Worm (Caenorhabditis elegans) whole organism, young adult: ENCODE results near the gene ZK1127.13.

ENCODE experiments used
- B0035.1 ChIP-seq: sonication (generic microtip); optimal IDR thresholded peaks from 2 replicates; lab custom pipeline; 2016; ENCODE audit warnings: missing genetic modification characterization, mild to moderate bottlenecking, missing compliant biosample characterization, missing genotype, missing genetic modification reagents
- C06A6.2 ChIP-seq: fragments of 200-800 bp; sonication (Bioruptor generic); conservative IDR thresholded peaks from 2 replicates; pipeline ENCODE4 v1.3.6; 2022; ENCODE audit warnings: missing genetic modification characterization, missing compliant biosample characterization
- D2030.7 ChIP-seq: fragments of 200-800 bp; sonication (Bioruptor generic); IDR thresholded peaks from 2 replicates; pipeline ENCODE4 v1.3.6; 2022; ENCODE audit warnings: missing genetic modification reagents, missing genetic modification characterization, missing compliant biosample characterization
- F39B2.1 ChIP-seq: fragments of 200-800 bp; sonication (Bioruptor generic); IDR thresholded peaks from 2 replicates; pipeline ENCODE4 v1.3.6; 2022; ENCODE audit warnings: missing genetic modification reagents, missing genetic modification characterization, missing compliant biosample characterization
- T26A5.8 ChIP-seq: sonication (generic microtip); optimal IDR thresholded peaks from 2 replicates; lab custom pipeline; 2016; ENCODE audit warnings: missing genetic modification characterization, missing compliant biosample characterization
- Y53G8AR.9 ChIP-seq: fragments of 200-800 bp; sonication (Bioruptor generic); conservative IDR thresholded peaks from 2 replicates; pipeline ENCODE4 v1.3.6; 2022; ENCODE audit warnings: missing genetic modification reagents, missing genetic modification characterization, missing compliant biosample characterization
- Y67H2A.10 ChIP-seq: fragments of 200-800 bp; sonication (Bioruptor generic); conservative IDR thresholded peaks from 2 replicates; pipeline ENCODE4 v1.3.6; 2022; ENCODE audit warnings: missing genetic modification reagents, missing genetic modification characterization, missing compliant biosample characterization
- Y95B8A.8 ChIP-seq: fragments of 200-800 bp; sonication (Bioruptor generic); IDR thresholded peaks from 2 replicates; pipeline ENCODE4 v1.3.6; 2022; ENCODE audit warnings: missing genetic modification reagents, missing genetic modification characterization, missing compliant biosample characterization
- ZK185.1 ChIP-seq: sonication (generic microtip); optimal IDR thresholded peaks from 2 replicates; lab custom pipeline; 2016; ENCODE audit warnings: mild to moderate bottlenecking, missing genetic modification characterization, missing compliant biosample characterization; ENCODE audit not compliant: poor library complexity, severe bottlenecking
- attf-3 ChIP-seq: fragments of 200-800 bp; sonication (Bioruptor generic); conservative IDR thresholded peaks from 2 replicates; pipeline ENCODE4 v1.3.6; 2022; ENCODE audit warnings: missing genetic modification reagents, missing genetic modification characterization, missing compliant biosample characterization
- attf-6 ChIP-seq: fragments of 200-800 bp; sonication (Bioruptor generic); IDR thresholded peaks from 2 replicates; pipeline ENCODE4 v1.3.6; 2022; ENCODE audit warnings: missing genetic modification reagents, missing genetic modification characterization, missing compliant biosample characterization
- bed-1 ChIP-seq: fragments of 200-800 bp; sonication (Bioruptor generic); IDR thresholded peaks from 2 replicates; pipeline ENCODE4 v1.3.6; 2022; ENCODE audit warnings: missing genetic modification reagents, missing genetic modification characterization, missing compliant biosample characterization
- ceh-27 ChIP-seq: fragments of 200-800 bp; sonication (Bioruptor generic); optimal IDR thresholded peaks from 2 replicates; lab custom pipeline; 2018; ENCODE audit warnings: mild to moderate bottlenecking, missing genetic modification characterization, moderate library complexity, missing compliant biosample characterization
- ceh-58 ChIP-seq: fragments of 200-800 bp; sonication (Bioruptor generic); IDR thresholded peaks from 2 replicates; pipeline ENCODE4 v1.3.6; 2022; ENCODE audit warnings: missing genetic modification characterization, missing compliant biosample characterization
- ceh-79 ChIP-seq: sonication (generic microtip); optimal IDR thresholded peaks from 2 replicates; lab custom pipeline; 2017; ENCODE audit warnings: mild to moderate bottlenecking, missing genetic modification characterization, missing compliant biosample characterization
- chd-7 ChIP-seq: sonication (generic microtip); optimal IDR thresholded peaks from 2 replicates; lab custom pipeline; 2016; ENCODE audit warnings: mild to moderate bottlenecking, missing genetic modification characterization, moderate library complexity, missing compliant biosample characterization
- dox-1 ChIP-seq: fragments of 200-800 bp; sonication (Bioruptor generic); IDR thresholded peaks from 2 replicates; pipeline ENCODE4 v1.3.6; 2022; ENCODE audit warnings: missing genetic modification reagents, missing genetic modification characterization, missing compliant biosample characterization
- efl-1 ChIP-seq: fragments of 150-350 bp; optimal IDR thresholded peaks from 2 replicates; lab custom pipeline; 2014; ENCODE audit warnings: missing biosample characterization, missing genetic modification reagents, missing genetic modification characterization
- ekl-4 ChIP-seq: fragments of 200-800 bp; sonication (Bioruptor generic); IDR thresholded peaks from 2 replicates; pipeline ENCODE4 v1.3.6; 2022; ENCODE audit warnings: missing genetic modification reagents, missing genetic modification characterization, missing compliant biosample characterization
- him-1 ChIP-seq: sonication (generic microtip); optimal IDR thresholded peaks from 2 replicates; lab custom pipeline; 2016; ENCODE audit warnings: missing genotype, missing genetic modification reagents, missing genetic modification characterization, missing compliant biosample characterization
- lag-1 ChIP-seq: fragments of 200-800 bp; sonication (Bioruptor generic); IDR thresholded peaks from 2 replicates; pipeline ENCODE4 v1.3.6; 2022; ENCODE audit warnings: missing genetic modification reagents, missing genetic modification characterization, missing compliant biosample characterization
- let-607 ChIP-seq, 2 experiments: fragments of 200-800 bp in 1 of 2; sonication (Bioruptor generic) in 1 of 2; sonication (generic microtip) in 1 of 2; optimal IDR thresholded peaks; 2 replicates each; lab custom pipeline; 2016 to 2018; ENCODE audit warnings: mild to moderate bottlenecking in 2 of 2, missing compliant biosample characterization in 2 of 2, missing genetic modification characterization in 2 of 2, moderate library complexity in 2 of 2, missing genotype in 1 of 2
- lin-54 ChIP-seq: fragments of 200-800 bp; sonication (Bioruptor generic); optimal IDR thresholded peaks from 2 replicates; lab custom pipeline; 2018; ENCODE audit warnings: mild to moderate bottlenecking, missing genetic modification characterization, missing compliant biosample characterization
- lsl-1 ChIP-seq: fragments of 200-800 bp; sonication (Bioruptor generic); optimal IDR thresholded peaks from 2 replicates; lab custom pipeline; 2018; ENCODE audit warnings: mild to moderate bottlenecking, missing genetic modification characterization, moderate library complexity, missing compliant biosample characterization
- madf-8 ChIP-seq: fragments of 200-800 bp; sonication (Bioruptor generic); conservative IDR thresholded peaks from 2 replicates; pipeline ENCODE4 v1.3.6; 2022; ENCODE audit warnings: missing genetic modification reagents, missing genetic modification characterization, missing compliant biosample characterization
- nhr-80 ChIP-seq: sonication (generic microtip); optimal IDR thresholded peaks from 2 replicates; lab custom pipeline; 2016; ENCODE audit warnings: missing genetic modification characterization, missing compliant biosample characterization
- pbrm-1 ChIP-seq: fragments of 200-800 bp; sonication (Bioruptor generic); IDR thresholded peaks from 2 replicates; pipeline ENCODE4 v1.3.6; 2022; ENCODE audit warnings: missing genetic modification reagents, missing genetic modification characterization, missing compliant biosample characterization
- snpc-4 ChIP-seq, 5 experiments: fragments of 150-350 bp in 1 of 5; sonication (generic microtip) in 4 of 5; optimal IDR thresholded peaks; 2 replicates each; lab custom pipeline; 2014 to 2018; ENCODE audit warnings: missing genetic modification characterization in 5 of 5, missing biosample characterization in 3 of 5, antibody characterized with exemption in 2 of 5, mild to moderate bottlenecking in 2 of 5, missing compliant biosample characterization in 2 of 5, missing genotype in 2 of 5, moderate library complexity in 2 of 5, missing genetic modification reagents in 1 of 5
- tbp1 ChIP-seq: fragments of 200-800 bp; sonication (Bioruptor generic); optimal IDR thresholded peaks from 2 replicates; lab custom pipeline; 2018; ENCODE audit warnings: mild to moderate bottlenecking, missing genetic modification characterization, missing compliant biosample characterization
- tbx-9 ChIP-seq: sonication (generic microtip); optimal IDR thresholded peaks from 2 replicates; lab custom pipeline; 2016; ENCODE audit warnings: borderline replicate concordance, missing genetic modification characterization, inconsistent platforms, missing compliant biosample characterization
- unc-62 ChIP-seq: fragments of 150-350 bp; optimal IDR thresholded peaks from 2 replicates; lab custom pipeline; 2014; ENCODE audit warnings: missing biosample characterization, missing genetic modification reagents, missing genetic modification characterization
- ztf-25 ChIP-seq: fragments of 200-800 bp; sonication (Bioruptor generic); IDR thresholded peaks from 2 replicates; pipeline ENCODE4 v1.3.6; 2022; ENCODE audit warnings: missing genetic modification reagents, missing genetic modification characterization, missing compliant biosample characterization
- ztf-3 ChIP-seq: fragments of 200-800 bp; sonication (Bioruptor generic); optimal IDR thresholded peaks from 2 replicates; lab custom pipeline; 2018; ENCODE audit warnings: mild to moderate bottlenecking, missing genetic modification characterization, missing compliant biosample characterization

Gene ZK1127.13

DNA sequence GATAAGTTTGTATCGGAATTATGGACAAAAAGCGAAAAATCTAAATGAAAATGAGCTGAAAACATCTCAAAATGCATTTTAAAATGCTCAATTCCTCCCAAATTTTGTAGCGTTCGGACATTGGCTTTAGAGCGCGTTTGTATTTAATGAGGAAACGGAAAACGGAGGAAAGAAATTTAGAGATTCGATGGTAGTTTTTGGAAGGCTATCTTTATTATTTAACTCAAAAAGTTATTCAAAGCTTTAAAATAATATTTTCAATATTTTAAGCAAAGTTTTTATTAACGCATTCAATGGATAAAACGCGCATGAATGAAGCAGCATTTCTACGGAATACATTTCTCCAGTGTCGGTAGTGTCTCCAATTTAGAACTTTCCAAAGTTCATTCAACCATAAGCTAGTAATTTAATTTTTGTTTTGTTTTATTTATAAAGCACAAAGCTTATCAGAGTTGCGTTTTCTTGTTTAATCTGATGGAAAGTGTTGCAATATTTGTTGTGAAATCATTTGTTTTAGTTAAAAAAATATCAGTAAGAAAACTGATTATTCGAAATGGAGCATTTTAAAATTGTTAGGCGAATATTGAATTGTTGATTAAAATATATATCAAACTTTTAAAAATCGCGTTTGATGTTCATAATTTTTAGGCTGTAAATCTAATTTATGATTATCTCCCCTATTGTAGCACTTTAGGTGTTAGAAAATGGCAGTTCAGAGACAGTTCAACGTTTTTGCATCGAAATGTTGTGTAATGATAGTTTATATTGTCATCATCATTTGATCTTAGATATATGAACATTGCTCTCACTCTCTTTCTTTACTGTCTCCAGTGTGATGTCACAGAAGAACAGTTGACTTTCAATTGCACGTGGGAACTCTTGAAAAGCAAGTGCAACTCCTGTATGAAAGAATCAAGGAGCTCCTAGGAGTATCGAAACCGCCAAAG, 19.8 kb downstream of the ZK1127.13 start (continued):
- TF ChIP-seq tbx-9 (tag; lab: Kevin White, UChicago) = no peak
- TF ChIP-seq D2030.7 = no peak
- no peak for TF ChIP-seq Y95B8A.8
- TF ChIP-seq efl-1 = no peak
- no peak for TF ChIP-seq ztf-3 (GFP tag; lab: Kevin White, UChicago)
- no peak for TF ChIP-seq B0035.1 (tag; lab: Kevin White, UChicago)
- TF ChIP-seq tbp1 (GFP tag; lab: Kevin White, UChicago) = peak; percentile 12
- 0 out of 2 replicates have a peak, but pooled peaks have one; percentile 12 for TF ChIP-seq Y53G8AR.9 (GFP tag; lab: Robert Waterston, UW)
- TF ChIP-seq F39B2.1 (GFP tag; lab: Robert Waterston, UW) = no peak
- no peak for TF ChIP-seq ekl-4 (GFP tag; lab: Robert Waterston, UW)
- peak in 1 of 2 experiments; percentile 40 for TF ChIP-seq let-607 (tag; optimal IDR thresholded peaks at IDR 0.05; lab: Kevin White, UChicago)
- peak; percentile 11 for TF ChIP-seq chd-7 (tag; lab: Kevin White, UChicago)
- peak; percentile 18 for TF ChIP-seq lin-54
- TF ChIP-seq Y67H2A.10 (GFP tag; lab: Robert Waterston, UW) = no peak
- no peak for TF ChIP-seq attf-6 (GFP tag; lab: Robert Waterston, UW)
- no peak for TF ChIP-seq ztf-25
- TF ChIP-seq C06A6.2 (GFP tag; lab: Robert Waterston, UW) = no peak
- peak; percentile 24 for TF ChIP-seq ZK185.1 (tag; lab: Kevin White, UChicago)
- no peak for TF ChIP-seq unc-62 (GFP tag; lab: Kevin White, UChicago)
- no peak for TF ChIP-seq pbrm-1 (GFP tag; lab: Robert Waterston, UW)
- no peak for TF ChIP-seq madf-8 (GFP tag; lab: Robert Waterston, UW)
- TF ChIP-seq attf-3 (GFP tag; lab: Robert Waterston, UW) = peak; percentile 46; the same call in 1 of the 2 replicates
- TF ChIP-seq snpc-4 (GFP tag; optimal IDR thresholded peaks at IDR 0.05; lab: Kevin White, UChicago) = no peak
- TF ChIP-seq snpc-4 (tag; optimal IDR thresholded peaks at IDR 0.05; lab: Kevin White, UChicago) = peak in 1 of 4 experiments; percentile 5
- no peak for TF ChIP-seq lag-1 (GFP tag; lab: Robert Waterston, UW)
- no peak for TF ChIP-seq ceh-58
- no peak for TF ChIP-seq T26A5.8 (tag; lab: Kevin White, UChicago)
- TF ChIP-seq nhr-80 (tag; lab: Kevin White, UChicago) = peak; percentile 75
- TF ChIP-seq lsl-1 (GFP tag; lab: Kevin White, UChicago) = peak; percentile 26
- TF ChIP-seq ceh-79 (tag; lab: Kevin White, UChicago) = no peak

DNA sequence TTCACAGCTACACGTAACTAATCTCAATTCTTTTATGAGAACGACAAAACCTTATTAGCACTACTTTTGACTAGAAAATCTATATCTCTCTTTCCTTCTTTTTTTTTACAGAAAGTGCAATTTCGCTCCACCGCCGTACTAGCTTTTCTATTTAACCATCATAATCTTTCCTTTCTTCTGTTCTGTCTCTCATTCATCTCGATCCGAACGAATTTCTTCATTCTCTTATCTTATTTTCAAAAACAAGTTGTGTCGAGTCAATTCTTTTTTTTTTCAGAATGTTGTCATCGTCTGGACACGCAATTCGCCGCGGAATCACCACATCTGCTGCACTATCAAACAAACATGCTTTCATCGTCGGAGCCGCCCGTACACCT, 20.4 kb downstream of the ZK1127.13 start, which contains the start of gene kat-1:
Gene kat-1, plus strand, starts transcription at position 278 of the 377 bp plus-strand sequence.
- TF ChIP-seq ceh-27 = no peak
- no peak for TF ChIP-seq bed-1 (GFP tag; lab: Robert Waterston, UW)
- TF ChIP-seq him-1 = no peak
- TF ChIP-seq dox-1 (GFP tag; lab: Robert Waterston, UW) = 0 out of 2 replicates have a peak, but pooled peaks have one; percentile 4
- TF ChIP-seq, all 124 proteins: peak for 1
